Fruit fly (Drosophila melanogaster) whole organism, embryonic: ENCODE data around the gene CG15865.

Experiments used
- Bdp1 ChIP-seq: fragments of 200-800 bp; sonication (Bioruptor generic); optimal IDR thresholded peaks from 3 replicates; lab custom pipeline; 2016; ENCODE audit warnings: missing biosample characterization, missing genetic modification characterization
- Blimp-1 ChIP-seq: fragments of 200-800 bp; sonication (Bioruptor generic); optimal IDR thresholded peaks from 3 replicates; lab custom pipeline; 2018; ENCODE audit warnings: missing biosample characterization, missing genetic modification characterization, mild to moderate bottlenecking, moderate library complexity, missing genetic modification reagents
- CG10979 ChIP-seq: fragments of 200-800 bp; sonication (Bioruptor generic); optimal IDR thresholded peaks from 2 replicates; lab custom pipeline; 2018; ENCODE audit warnings: missing biosample characterization, mild to moderate bottlenecking, missing genetic modification characterization, moderate library complexity
- CG13424 ChIP-seq: fragments of 200-800 bp; sonication (Bioruptor generic); optimal IDR thresholded peaks from 2 replicates; lab custom pipeline; 2019; ENCODE audit warnings: missing biosample characterization, mild to moderate bottlenecking, missing genetic modification characterization, moderate library complexity
- CG14860 ChIP-seq: fragments of 200-800 bp; sonication (Bioruptor generic); IDR thresholded peaks from 3 replicates; pipeline ENCODE4 v1.3.6; 2022; ENCODE audit warnings: missing biosample characterization, missing genetic modification characterization; ENCODE audit not compliant: partially characterized antibody
- CG15073 ChIP-seq: fragments of 200-800 bp; sonication (Bioruptor generic); optimal IDR thresholded peaks from 2 replicates; lab custom pipeline; 2016; ENCODE audit warnings: missing biosample characterization, missing genetic modification characterization
- CG17328 ChIP-seq: fragments of 200-800 bp; sonication (Bioruptor generic); IDR thresholded peaks from 2 replicates; pipeline ENCODE4 v1.3.6; 2022; ENCODE audit warnings: missing biosample characterization, missing genetic modification characterization
- CG17361 ChIP-seq: fragments of 200-800 bp; sonication (Bioruptor generic); IDR thresholded peaks from 3 replicates; pipeline ENCODE4 v1.3.6; 2022; ENCODE audit warnings: missing biosample characterization, missing genetic modification characterization
- CG17612 ChIP-seq: fragments of 200-800 bp; sonication (Bioruptor generic); IDR thresholded peaks from 2 replicates; pipeline ENCODE4 v1.3.6; 2022; ENCODE audit warnings: missing biosample characterization, missing genetic modification characterization
- CG2712 ChIP-seq: fragments of 200-800 bp; optimal IDR thresholded peaks from 3 replicates; lab custom pipeline; 2019; ENCODE audit warnings: missing biosample characterization, mild to moderate bottlenecking, missing genetic modification characterization, moderate library complexity
- CG2889 ChIP-seq: fragments of 200-800 bp; sonication (Bioruptor generic); IDR thresholded peaks from 3 replicates; pipeline ENCODE4 v1.3.6; 2022; ENCODE audit warnings: missing biosample characterization, missing genetic modification characterization
- CG32532 ChIP-seq: fragments of 200-800 bp; sonication (Bioruptor generic); IDR thresholded peaks from 2 replicates; pipeline ENCODE4 v1.3.6; 2022; ENCODE audit warnings: missing biosample characterization, missing genetic modification characterization
- CG33213 ChIP-seq: fragments of 200-800 bp; sonication (Bioruptor generic); optimal IDR thresholded peaks from 3 replicates; lab custom pipeline; 2016; ENCODE audit warnings: missing biosample characterization, missing genetic modification characterization
- CG34376 ChIP-seq: fragments of 200-800 bp; sonication (Bioruptor generic); optimal IDR thresholded peaks from 2 replicates; lab custom pipeline; 2018; ENCODE audit warnings: missing biosample characterization, mild to moderate bottlenecking, missing genetic modification characterization
- CG3995 ChIP-seq: fragments of 200-800 bp; sonication (Bioruptor generic); optimal IDR thresholded peaks from 3 replicates; lab custom pipeline; 2016; ENCODE audit warnings: missing biosample characterization, missing genetic modification characterization
- CG5180 ChIP-seq: fragments of 200-800 bp; sonication (Bioruptor generic); optimal IDR thresholded peaks from 3 replicates; lab custom pipeline; 2017; ENCODE audit warnings: missing biosample characterization, missing genetic modification characterization, mild to moderate bottlenecking, moderate library complexity, missing genetic modification reagents
- CG6689 ChIP-seq: fragments of 200-800 bp; sonication (Bioruptor generic); IDR thresholded peaks from 2 replicates; pipeline ENCODE4 v1.3.6; 2022; ENCODE audit warnings: missing biosample characterization, missing genetic modification characterization
- CG7745 ChIP-seq: fragments of 200-800 bp; sonication (Bioruptor generic); optimal IDR thresholded peaks from 2 replicates; lab custom pipeline; 2018; ENCODE audit warnings: missing biosample characterization, mild to moderate bottlenecking, missing genetic modification characterization, moderate library complexity
- CG7839 ChIP-seq: fragments of 200-800 bp; sonication (Bioruptor generic); optimal IDR thresholded peaks from 3 replicates; lab custom pipeline; 2018; ENCODE audit warnings: missing biosample characterization, mild to moderate bottlenecking, missing genetic modification characterization, moderate library complexity
- CG8388 ChIP-seq: fragments of 200-800 bp; sonication (Bioruptor generic); optimal IDR thresholded peaks from 2 replicates; lab custom pipeline; 2019; ENCODE audit warnings: missing biosample characterization, mild to moderate bottlenecking, missing genetic modification characterization, moderate library complexity
- Doc3 ChIP-seq: fragments of 200-800 bp; sonication (Bioruptor generic); IDR thresholded peaks from 3 replicates; pipeline ENCODE4 v1.3.6; 2022; ENCODE audit warnings: missing biosample characterization, missing genetic modification characterization; ENCODE audit not compliant: partially characterized antibody
- Gug ChIP-seq: fragments of 200-800 bp; sonication (Bioruptor generic); IDR thresholded peaks from 4 replicates; pipeline ENCODE4 v1.3.6; 2022; ENCODE audit warnings: missing biosample characterization, missing genetic modification characterization
- Hey ChIP-seq: fragments of 200-800 bp; sonication (Bioruptor generic); optimal IDR thresholded peaks from 3 replicates; lab custom pipeline; 2018; ENCODE audit warnings: missing biosample characterization, mild to moderate bottlenecking, missing genetic modification characterization
- Hmx ChIP-seq: fragments of 200-800 bp; sonication (Bioruptor generic); optimal IDR thresholded peaks from 2 replicates; lab custom pipeline; 2016; ENCODE audit warnings: missing biosample characterization, missing genetic modification characterization
- Lhr ChIP-seq: fragments of 200-800 bp; sonication (Bioruptor generic); optimal IDR thresholded peaks from 3 replicates; lab custom pipeline; 2017; ENCODE audit warnings: mild to moderate bottlenecking, missing biosample characterization, missing genetic modification reagents, missing genetic modification characterization
- Nf-YA ChIP-seq: fragments of 200-800 bp; sonication (Bioruptor generic); IDR thresholded peaks from 2 replicates; pipeline ENCODE4 v1.3.6; 2022; ENCODE audit warnings: missing biosample characterization, missing genetic modification characterization
- Oli ChIP-seq: fragments of 200-800 bp; sonication (Bioruptor generic); optimal IDR thresholded peaks from 2 replicates; lab custom pipeline; 2018; ENCODE audit warnings: missing biosample characterization, mild to moderate bottlenecking, missing genetic modification characterization, moderate library complexity
- Pdp1 ChIP-seq, 2 experiments: fragments of 200-800 bp; sonication (Bioruptor generic); optimal IDR thresholded peaks; 3 replicates each; lab custom pipeline; 2016; ENCODE audit warnings: missing biosample characterization in 2 of 2, missing genetic modification characterization in 2 of 2, mild to moderate bottlenecking in 1 of 2, moderate library complexity in 1 of 2
- Rfx ChIP-seq: fragments of 200-800 bp; sonication (Bioruptor generic); IDR thresholded peaks from 2 replicates; pipeline ENCODE4 v1.3.6; 2022; ENCODE audit warnings: missing biosample characterization, missing genetic modification characterization
- Ssrp ChIP-seq: fragments of 200-800 bp; sonication (Bioruptor generic); optimal IDR thresholded peaks from 2 replicates; lab custom pipeline; 2018; ENCODE audit warnings: missing biosample characterization, mild to moderate bottlenecking, missing genetic modification characterization, moderate library complexity
- Usf ChIP-seq: fragments of 200-800 bp; sonication (Bioruptor generic); optimal IDR thresholded peaks from 2 replicates; lab custom pipeline; 2017; ENCODE audit warnings: missing genotype, missing biosample characterization, missing genetic modification characterization
- bsh ChIP-seq, 2 experiments: fragments of 200-800 bp; sonication (Bioruptor generic); optimal IDR thresholded peaks; 2 replicates each; lab custom pipeline; 2017 to 2018; ENCODE audit warnings: mild to moderate bottlenecking in 2 of 2, missing biosample characterization in 2 of 2, missing genetic modification characterization in 2 of 2, moderate library complexity in 1 of 2
- chinmo ChIP-seq: fragments of 200-800 bp; sonication (Bioruptor generic); IDR thresholded peaks from 4 replicates; pipeline ENCODE4 v1.3.6; 2022; ENCODE audit warnings: missing biosample characterization, missing genetic modification characterization; ENCODE audit not compliant: partially characterized antibody
- dmrt99B ChIP-seq: fragments of 200-800 bp; sonication (Bioruptor generic); optimal IDR thresholded peaks from 2 replicates; lab custom pipeline; 2018; ENCODE audit warnings: missing biosample characterization, mild to moderate bottlenecking, missing genetic modification characterization, moderate library complexity
- dysf ChIP-seq: fragments of 200-800 bp; sonication (Bioruptor generic); IDR thresholded peaks from 3 replicates; pipeline ENCODE4 v1.3.6; 2022; ENCODE audit warnings: missing biosample characterization, missing genetic modification characterization
- ftz-f1 ChIP-seq: fragments of 200-800 bp; sonication (Bioruptor generic); optimal IDR thresholded peaks from 2 replicates; lab custom pipeline; 2016; ENCODE audit warnings: missing biosample characterization, missing genetic modification characterization
- gce ChIP-seq: fragments of 200-800 bp; sonication (Bioruptor generic); IDR thresholded peaks from 3 replicates; pipeline ENCODE4 v1.3.6; 2022; ENCODE audit warnings: missing biosample characterization, missing genetic modification characterization
- grau ChIP-seq: fragments of 200-800 bp; optimal IDR thresholded peaks from 3 replicates; lab custom pipeline; 2019; ENCODE audit warnings: missing biosample characterization, mild to moderate bottlenecking, missing genetic modification characterization, moderate library complexity
- gsb-n ChIP-seq: fragments of 200-800 bp; sonication (Bioruptor generic); optimal IDR thresholded peaks from 3 replicates; lab custom pipeline; 2018; ENCODE audit warnings: missing biosample characterization, mild to moderate bottlenecking, missing genetic modification characterization
- insv ChIP-seq, 2 experiments: fragments of 200-800 bp; sonication (Bioruptor generic); optimal IDR thresholded peaks; 3 replicates each; lab custom pipeline; 2016 to 2018; ENCODE audit warnings: missing biosample characterization in 2 of 2, missing genetic modification characterization in 2 of 2
- lmd ChIP-seq: fragments of 200-800 bp; sonication (Bioruptor generic); IDR thresholded peaks from 2 replicates; pipeline ENCODE4 v1.3.6; 2022; ENCODE audit warnings: missing biosample characterization, missing genetic modification characterization
- pan ChIP-seq, 4 experiments: fragments of >200 bp in 3 of 4; fragments of 200-800 bp in 1 of 4; sonication (Bioruptor generic) in 1 of 4; optimal IDR thresholded peaks in 3 of 4; IDR thresholded peaks in 1 of 4; 2 replicates each; pipeline versions ENCODE4 v1.3.6 to Lab custom; 2017 to 2022; ENCODE audit warnings: missing biosample characterization in 2 of 4, missing genetic modification characterization in 2 of 4, mixed read lengths in 1 of 4
- peb ChIP-seq: fragments of 200-800 bp; sonication (Bioruptor generic); IDR thresholded peaks from 2 replicates; pipeline ENCODE4 v1.3.6; 2022; ENCODE audit warnings: missing biosample characterization, missing genetic modification characterization
- repo ChIP-seq: fragments of 200-800 bp; sonication (Bioruptor generic); optimal IDR thresholded peaks from 2 replicates; lab custom pipeline; 2016; ENCODE audit warnings: missing biosample characterization, missing genetic modification characterization
- sens ChIP-seq: fragments of 200-800 bp; sonication (Bioruptor generic); peaks from one replicate; lab custom pipeline; 2016; ENCODE audit warnings: missing biosample characterization, missing genetic modification characterization
- stc ChIP-seq: fragments of 200-800 bp; sonication (Bioruptor generic); IDR thresholded peaks from 2 replicates; pipeline ENCODE4 v1.3.6; 2022; ENCODE audit warnings: missing biosample characterization, missing genetic modification characterization
- trem ChIP-seq: fragments of 200-800 bp; optimal IDR thresholded peaks from 3 replicates; lab custom pipeline; 2019; ENCODE audit warnings: missing biosample characterization, mild to moderate bottlenecking, missing genetic modification characterization, moderate library complexity
- unc-4 ChIP-seq: fragments of 200-800 bp; sonication (Bioruptor generic); IDR thresholded peaks from 2 replicates; pipeline ENCODE4 v1.3.6; 2022; ENCODE audit warnings: missing biosample characterization, missing genetic modification characterization; ENCODE audit not compliant: partially characterized antibody
- vvl ChIP-seq: fragments of 200-800 bp; sonication (Bioruptor generic); IDR thresholded peaks from 2 replicates; pipeline ENCODE4 v1.3.6; 2022; ENCODE audit warnings: missing biosample characterization, missing genetic modification characterization
- zfh2 ChIP-seq: fragments of 200-800 bp; sonication (Bioruptor generic); optimal IDR thresholded peaks from 2 replicates; lab custom pipeline; 2016; ENCODE audit warnings: missing biosample characterization, missing genetic modification characterization

CG15865 gene

dm6 chrX:16690499-16690898 lies 26.2 kb upstream of the CG15865 start (continued):
- TF ChIP-seq Ssrp (peak; percentile 17), CG2889 (no peak), Bdp1 (GFP tag; lab: Kevin White, UChicago) (no peak), ftz-f1 (no peak), CG8388 (GFP tag; lab: Kevin White, UChicago) (peak; percentile 8), CG17328 (peak; percentile 47), CG17361 (GFP tag; lab: Robert Waterston, UW) (no peak), vvl (peak; percentile 40; the same call in 1 of the 2 replicates), Usf (GFP tag; lab: Kevin White, UChicago) (no peak), CG10979 (tag; lab: Kevin White, UChicago) (peak; percentile 8), sens (peak; percentile 89), gce (no peak), Gug (GFP tag; lab: Robert Waterston, UW) (peak; percentile 52; the same call in 2 of the 4 replicates), CG33213 (GFP tag; lab: Kevin White, UChicago) (no peak), CG5180 (GFP tag; lab: Kevin White, UChicago) (no peak), CG13424 (tag; lab: Kevin White, UChicago) (peak; percentile 25), Blimp-1 (GFP tag; lab: Kevin White, UChicago) (peak; percentile 28), dysf (GFP tag; lab: Robert Waterston, UW) (peak; percentile 53; the same call in 2 of the 3 replicates), CG7745 (tag; lab: Kevin White, UChicago) (no peak), unc-4 (GFP tag; lab: Robert Waterston, UW) (no peak), trem (tag; lab: Kevin White, UChicago) (no peak), zfh2 (GFP tag; lab: Kevin White, UChicago) (no peak), CG15073 (GFP tag; lab: Kevin White, UChicago) (no peak), CG34376 (GFP tag; lab: Kevin White, UChicago) (no peak), Hey (tag; lab: Kevin White, UChicago) (no peak), Oli (tag; lab: Kevin White, UChicago) (peak; percentile 28), Pdp1 (GFP tag; optimal IDR thresholded peaks at IDR 0.05; lab: Kevin White, UChicago) (peak; percentile 11 to 34), lmd (peak; percentile 26; the same call in 1 of the 2 replicates), Doc3 (GFP tag; lab: Robert Waterston, UW) (no peak), repo (GFP tag; lab: Kevin White, UChicago) (no peak), grau (tag; lab: Kevin White, UChicago) (peak; percentile 85), bsh (GFP tag; optimal IDR thresholded peaks at IDR 0.05; lab: Kevin White, UChicago) (peak; percentile 18 to 59), pan (optimal IDR thresholded peaks at IDR 0.05; lab: Kevin White, UChicago) (no peak), pan (GFP tag; optimal IDR thresholded peaks at IDR 0.05 in 1 of 2, IDR thresholded peaks at IDR 0.05 in 1 of 2) (peak in 1 of 2 experiments; percentile 21), CG17612 (GFP tag; lab: Robert Waterston, UW) (no peak), peb (GFP tag; lab: Robert Waterston, UW) (0 out of 2 replicates have a peak, but pooled peaks have one; percentile 32), CG14860 (GFP tag; lab: Robert Waterston, UW) (no peak), Hmx (GFP tag; lab: Kevin White, UChicago) (no peak), gsb-n (tag; lab: Kevin White, UChicago) (peak; percentile 16), stc (GFP tag; lab: Robert Waterston, UW) (0 out of 2 replicates have a peak, but pooled peaks have one; percentile 21), CG2712 (tag; lab: Kevin White, UChicago) (peak; percentile 12), Nf-YA (GFP tag; lab: Robert Waterston, UW) (no peak), insv (GFP tag; optimal IDR thresholded peaks at IDR 0.05; lab: Kevin White, UChicago) (no peak), Lhr (GFP tag; lab: Kevin White, UChicago) (no peak), CG32532 (GFP tag; lab: Robert Waterston, UW) (no peak), Rfx (GFP tag; lab: Robert Waterston, UW) (no peak), CG7839 (peak; percentile 45), chinmo (GFP tag; lab: Robert Waterston, UW) (no peak), CG3995 (GFP tag; lab: Kevin White, UChicago) (no peak), CG6689 (GFP tag; lab: Robert Waterston, UW) (peak; percentile 42; the same call in 1 of the 2 replicates), dmrt99B (peak; percentile 27)
